Worm (Caenorhabditis elegans) whole organism, dauer: ENCODE results near the gene aagr-2.

Experiments used
- unc-62 ChIP-seq: sonication (generic microtip); optimal IDR thresholded peaks from 2 replicates; lab custom pipeline; 2017; ENCODE audit warnings: missing biosample characterization, missing genetic modification reagents, missing genetic modification characterization

Gene aagr-2

DNA sequence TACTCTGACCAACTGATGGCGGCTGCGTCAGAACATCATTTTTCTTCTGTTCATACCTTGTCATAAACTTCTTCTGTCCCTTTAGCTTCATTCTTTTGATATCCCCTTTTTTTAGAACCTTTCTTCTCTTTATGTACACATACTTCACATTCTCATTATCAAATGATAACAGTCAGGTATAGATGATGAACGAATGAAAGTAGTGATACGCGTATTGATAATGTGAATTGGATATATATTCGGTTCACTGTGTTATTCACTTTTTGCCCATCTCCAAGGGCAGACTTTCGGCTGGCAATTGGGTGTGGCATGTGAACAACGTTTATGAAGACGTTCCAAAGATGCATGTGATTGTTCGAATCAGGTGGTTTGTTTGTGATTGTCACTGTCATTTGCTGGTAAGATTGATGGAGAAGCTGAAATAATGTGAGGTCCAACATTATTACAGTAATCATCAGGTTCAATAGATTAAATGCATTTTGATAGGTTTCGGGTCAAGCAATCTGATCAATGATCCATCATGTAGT, 50.6 kb downstream of the aagr-2 start, which contains the start of gene F11G11.15:
F11G11.15 (plus strand) TSS at position 511 of the 527 bp plus-strand sequence.
- no peak for TF ChIP-seq unc-62

- no peak for TF ChIP-seq unc-62
Observed at ce11 chrII:4873029-4873428, 52.0 kb downstream of the aagr-2 start, which contains the start of gene col-73. Gene col-73, minus strand, starts transcription at chrII:4873129.

ce11 chrII:4871834-4872233, 53.2 kb downstream of the aagr-2 start:
- no peak for TF ChIP-seq unc-62

ce11 chrII:4870691-4871090, 54.4 kb downstream of the aagr-2 start, which contains the start of gene col-20:
Gene col-20, minus strand, starts transcription at chrII:4870791.
- TF ChIP-seq unc-62, result no peak

ce11 chrII:4869793-4870343, 55.2 kb downstream of the aagr-2 start:
- TF ChIP-seq unc-62, result no peak

DNA sequence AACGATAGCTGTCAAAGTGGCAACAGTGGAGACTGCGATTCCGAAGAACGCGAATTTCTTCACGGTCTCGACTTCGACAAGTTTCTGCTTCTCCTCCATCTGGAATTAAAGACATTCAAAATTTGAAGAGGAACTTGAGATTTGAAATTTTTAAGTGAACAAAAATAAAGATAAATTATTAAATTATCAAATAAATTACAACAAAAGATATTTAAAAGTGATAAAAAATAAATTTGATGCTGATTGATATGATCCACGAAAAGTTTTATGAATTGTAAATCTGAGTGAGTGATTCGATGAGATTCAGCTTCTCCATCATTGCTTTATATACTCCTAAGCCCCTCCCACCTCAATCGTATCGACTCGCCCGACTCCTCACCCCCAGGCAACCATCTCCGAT, 57.6 kb downstream of the aagr-2 start, which contains the start of gene col-17:
col-17 (minus strand) TSS at position 101 of the 400 bp plus-strand sequence.
- TF ChIP-seq unc-62, result no peak

DNA sequence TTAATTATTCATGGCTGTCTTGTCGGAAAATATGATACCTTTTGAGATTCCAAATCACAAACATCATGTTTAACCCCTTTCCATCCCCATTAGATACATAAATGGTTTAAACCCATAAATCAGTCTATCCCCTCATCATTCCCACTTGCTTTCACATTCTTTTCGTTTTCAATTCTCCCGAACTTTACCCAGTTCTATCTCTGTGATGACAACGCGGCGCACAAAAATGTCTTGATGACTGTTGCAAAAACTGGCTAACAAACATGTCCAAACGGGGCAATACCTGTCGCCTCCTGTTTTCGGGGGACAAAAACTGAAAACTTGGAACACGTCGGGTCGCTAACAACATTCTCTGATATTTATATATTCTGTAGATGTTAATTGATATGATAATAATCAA, 59.0 kb downstream of the aagr-2 start:
- no peak for TF ChIP-seq unc-62
